Fruit fly (Drosophila melanogaster): ENCODE results near the gene CG8010.

dm6 chrX:19220415-19220814, 48.3 kb downstream of the CG8010 start, which contains the start of gene CG7884:
- TF ChIP-seq CG12768 (GFP tag; optimal IDR thresholded peaks at IDR 0.05) = no peak
- TF ChIP-seq CG33017 (tag; optimal IDR thresholded peaks at IDR 0.05) = no peak
- TF ChIP-seq Mnt (GFP tag; optimal IDR thresholded peaks at IDR 0.05) = no peak
- TF ChIP-seq CG5204 (GFP tag; optimal IDR thresholded peaks at IDR 0.05) = no peak
- TF ChIP-seq Hr96 (GFP tag; optimal IDR thresholded peaks at IDR 0.05) = no peak
- TF ChIP-seq CG11617 (GFP tag; optimal IDR thresholded peaks at IDR 0.05) = no peak
- no peak for TF ChIP-seq cic (GFP tag; optimal IDR thresholded peaks at IDR 0.05)
- TF ChIP-seq tj (GFP tag; optimal IDR thresholded peaks at IDR 0.05) = no peak
- TF ChIP-seq ovo (GFP tag; optimal IDR thresholded peaks at IDR 0.05) = no peak
- TF ChIP-seq kay (GFP tag; ENCODE audit: borderline replicate concordance) = no peak
- TF ChIP-seq CG14711 (tag; optimal IDR thresholded peaks at IDR 0.05) = no peak
- TF ChIP-seq CG7101 (tag; optimal IDR thresholded peaks at IDR 0.05) = no peak
- TF ChIP-seq toe (GFP tag; optimal IDR thresholded peaks at IDR 0.05) = no peak

Data from whole organism, adult.